Fruit fly (Drosophila melanogaster) whole organism, wandering third instar larva: Measurements from ENCODE around the gene CG42264.

Experiments used
- Abd-B ChIP-seq: fragments of >200 bp; optimal IDR thresholded peaks from 2 replicates; lab custom pipeline; 2017; ENCODE audit warnings: missing biosample characterization, missing genetic modification characterization
- CG32264 ChIP-seq: fragments of 200-800 bp; sonication (Bioruptor generic); optimal IDR thresholded peaks from 2 replicates; lab custom pipeline; 2016; ENCODE audit warnings: missing biosample characterization, missing genetic modification characterization
- CG9705 ChIP-seq: fragments of 200-800 bp; sonication (Bioruptor generic); optimal IDR thresholded peaks from 2 replicates; lab custom pipeline; 2018; ENCODE audit warnings: missing biosample characterization, mild to moderate bottlenecking, missing genetic modification characterization
- CrebA ChIP-seq: fragments of 200-800 bp; sonication (Bioruptor generic); optimal IDR thresholded peaks from 2 replicates; lab custom pipeline; 2016; ENCODE audit warnings: missing biosample characterization, mild to moderate bottlenecking, missing genetic modification characterization, borderline replicate concordance
- Dfd ChIP-seq: fragments of >200 bp; optimal IDR thresholded peaks from 2 replicates; lab custom pipeline; 2017; ENCODE audit warnings: missing biosample characterization, missing genetic modification characterization
- Dif ChIP-seq: fragments of 200-275, 200-300 bp; sonication (Bioruptor generic); optimal IDR thresholded peaks from 2 replicates; lab custom pipeline; 2018; ENCODE audit warnings: missing biosample characterization, missing genetic modification characterization; ENCODE audit not compliant: partially characterized antibody
- GATAd ChIP-seq: sonication (Bioruptor generic); optimal IDR thresholded peaks from 2 replicates; lab custom pipeline; 2016; ENCODE audit warnings: missing biosample characterization, missing genetic modification characterization
- HLH106 ChIP-seq: fragments of 200-800 bp; optimal IDR thresholded peaks from 3 replicates; lab custom pipeline; 2019; ENCODE audit warnings: missing biosample characterization, mild to moderate bottlenecking, missing genetic modification characterization, moderate library complexity
- Hnf4 ChIP-seq: fragments of 200-800 bp; sonication (Bioruptor generic); optimal IDR thresholded peaks from 2 replicates; lab custom pipeline; 2016; ENCODE audit warnings: missing biosample characterization, mild to moderate bottlenecking, missing genetic modification characterization
- Hr83 ChIP-seq: fragments of 200-300 bp; sonication (Bioruptor generic); optimal IDR thresholded peaks from 2 replicates; lab custom pipeline; 2016; ENCODE audit warnings: missing biosample characterization, mild to moderate bottlenecking, missing genetic modification characterization, moderate library complexity; ENCODE audit not compliant: poor library complexity, severe bottlenecking
- Jra ChIP-seq: sonication (Bioruptor generic); optimal IDR thresholded peaks from 2 replicates; lab custom pipeline; 2016; ENCODE audit warnings: missing biosample characterization, missing genetic modification characterization
- Mio ChIP-seq: sonication (Bioruptor generic); optimal IDR thresholded peaks from 2 replicates; lab custom pipeline; 2016; ENCODE audit warnings: missing biosample characterization, missing genetic modification characterization
- Myc ChIP-seq: fragments of >200 bp; optimal IDR thresholded peaks from 2 replicates; lab custom pipeline; 2017
- N ChIP-seq: fragments of >200 bp; optimal IDR thresholded peaks from 2 replicates; lab custom pipeline; 2018; ENCODE audit warnings: missing biosample characterization, missing external identifiers, missing genetic modification characterization
- OdsH ChIP-seq: fragments of 200-800 bp; sonication (Bioruptor generic); optimal IDR thresholded peaks from 2 replicates; lab custom pipeline; 2016; ENCODE audit warnings: missing biosample characterization, mild to moderate bottlenecking, missing genetic modification characterization
- Rel ChIP-seq, 2 experiments: fragments of 200-800 bp; sonication (Bioruptor generic) in 1 of 2; optimal IDR thresholded peaks; 2 replicates in 1 of 2; 3 replicates in 1 of 2; lab custom pipeline; 2016 to 2019; ENCODE audit warnings: mild to moderate bottlenecking in 2 of 2, missing biosample characterization in 2 of 2, missing genetic modification characterization in 2 of 2, moderate library complexity in 1 of 2
- Sp1 ChIP-seq: fragments of 200-800 bp; sonication (Bioruptor generic); optimal IDR thresholded peaks from 3 replicates; lab custom pipeline; 2019; ENCODE audit warnings: missing biosample characterization, mild to moderate bottlenecking, missing genetic modification characterization, moderate library complexity
- Vsx2 ChIP-seq: fragments of 200-300, 225-300 bp; sonication (Bioruptor generic); optimal IDR thresholded peaks from 2 replicates; lab custom pipeline; 2018; ENCODE audit warnings: missing biosample characterization, missing genetic modification characterization; ENCODE audit not compliant: partially characterized antibody
- br ChIP-seq: fragments of 200-800 bp; sonication (Bioruptor generic); optimal IDR thresholded peaks from 2 replicates; lab custom pipeline; 2016; ENCODE audit warnings: missing biosample characterization, missing genetic modification characterization
- dl ChIP-seq, 2 experiments: fragments of 175-275, 200-275 bp in 1 of 2; fragments of 200-275 bp in 1 of 2; sonication (Bioruptor generic); optimal IDR thresholded peaks; lab custom pipeline; 2018; ENCODE audit warnings: mild to moderate bottlenecking in 2 of 2, missing biosample characterization in 2 of 2, missing genetic modification characterization in 2 of 2, moderate library complexity in 2 of 2; ENCODE audit not compliant: partially characterized antibody in 2 of 2, insufficient read depth in 1 of 2
- dmrt93B ChIP-seq: fragments of 200-800 bp; sonication (Bioruptor generic); optimal IDR thresholded peaks from 2 replicates; lab custom pipeline; 2018; ENCODE audit warnings: missing biosample characterization, mild to moderate bottlenecking, missing genetic modification characterization
- dsf ChIP-seq: sonication (Bioruptor generic); optimal IDR thresholded peaks from 2 replicates; lab custom pipeline; 2016; ENCODE audit warnings: missing biosample characterization, missing genetic modification characterization, borderline replicate concordance
- ey ChIP-seq: fragments of 200-800 bp; sonication (Bioruptor generic); optimal IDR thresholded peaks from 2 replicates; lab custom pipeline; 2016; ENCODE audit warnings: missing biosample characterization, missing genetic modification characterization
- foxo ChIP-seq, 2 experiments: fragments of 200-800 bp; sonication (Bioruptor generic); optimal IDR thresholded peaks; 2 replicates in 1 of 2; 3 replicates in 1 of 2; lab custom pipeline; 2016 to 2017; ENCODE audit warnings: missing biosample characterization in 2 of 2, missing genetic modification characterization in 2 of 2
- fru ChIP-seq: fragments of 200-800 bp; sonication (Bioruptor generic); optimal IDR thresholded peaks from 3 replicates; lab custom pipeline; 2016; ENCODE audit warnings: missing biosample characterization, mild to moderate bottlenecking, missing genetic modification characterization
- h ChIP-seq: fragments of 200-800 bp; sonication (Bioruptor generic); optimal IDR thresholded peaks from 3 replicates; lab custom pipeline; 2016; ENCODE audit warnings: missing biosample characterization, mild to moderate bottlenecking, missing genetic modification characterization
- jim ChIP-seq: fragments of 175-275, 200-325 bp; sonication (Bioruptor generic); optimal IDR thresholded peaks from 2 replicates; lab custom pipeline; 2016; ENCODE audit warnings: missing biosample characterization, mild to moderate bottlenecking, missing genetic modification characterization
- lola ChIP-seq: fragments of >200 bp; optimal IDR thresholded peaks from 2 replicates; lab custom pipeline; 2017; ENCODE audit warnings: missing biosample characterization, missing genetic modification characterization
- pan ChIP-seq: fragments of >200 bp; optimal IDR thresholded peaks from 2 replicates; lab custom pipeline; 2017
- psq ChIP-seq: fragments of 200-800 bp; sonication (Bioruptor generic); optimal IDR thresholded peaks from 3 replicates; lab custom pipeline; 2017; ENCODE audit warnings: missing biosample characterization, mild to moderate bottlenecking, missing genetic modification characterization, moderate library complexity
- rgr ChIP-seq: fragments of 200-800 bp; sonication (Bioruptor generic); optimal IDR thresholded peaks from 3 replicates; lab custom pipeline; 2016; ENCODE audit warnings: missing biosample characterization, mild to moderate bottlenecking, missing genetic modification characterization
- sage ChIP-seq: fragments of 200-800 bp; sonication (Bioruptor generic); optimal IDR thresholded peaks from 2 replicates; lab custom pipeline; 2016; ENCODE audit warnings: missing biosample characterization, mild to moderate bottlenecking, missing genetic modification characterization
- sv ChIP-seq: fragments of 200-800 bp; sonication (Bioruptor generic); optimal IDR thresholded peaks from 3 replicates; lab custom pipeline; 2016; ENCODE audit warnings: missing biosample characterization, missing genetic modification characterization
- tai ChIP-seq: sonication (Bioruptor generic); optimal IDR thresholded peaks from 2 replicates; lab custom pipeline; 2016; ENCODE audit warnings: missing biosample characterization, missing genetic modification characterization
- usp ChIP-seq: fragments of >200 bp; optimal IDR thresholded peaks from 2 replicates; lab custom pipeline; 2017; ENCODE audit warnings: missing biosample characterization, missing genetic modification characterization
- woc ChIP-seq: sonication (Bioruptor generic); optimal IDR thresholded peaks from 2 replicates; lab custom pipeline; 2016; ENCODE audit warnings: missing biosample characterization, mild to moderate bottlenecking, missing genetic modification characterization

CG42264 gene

DNA sequence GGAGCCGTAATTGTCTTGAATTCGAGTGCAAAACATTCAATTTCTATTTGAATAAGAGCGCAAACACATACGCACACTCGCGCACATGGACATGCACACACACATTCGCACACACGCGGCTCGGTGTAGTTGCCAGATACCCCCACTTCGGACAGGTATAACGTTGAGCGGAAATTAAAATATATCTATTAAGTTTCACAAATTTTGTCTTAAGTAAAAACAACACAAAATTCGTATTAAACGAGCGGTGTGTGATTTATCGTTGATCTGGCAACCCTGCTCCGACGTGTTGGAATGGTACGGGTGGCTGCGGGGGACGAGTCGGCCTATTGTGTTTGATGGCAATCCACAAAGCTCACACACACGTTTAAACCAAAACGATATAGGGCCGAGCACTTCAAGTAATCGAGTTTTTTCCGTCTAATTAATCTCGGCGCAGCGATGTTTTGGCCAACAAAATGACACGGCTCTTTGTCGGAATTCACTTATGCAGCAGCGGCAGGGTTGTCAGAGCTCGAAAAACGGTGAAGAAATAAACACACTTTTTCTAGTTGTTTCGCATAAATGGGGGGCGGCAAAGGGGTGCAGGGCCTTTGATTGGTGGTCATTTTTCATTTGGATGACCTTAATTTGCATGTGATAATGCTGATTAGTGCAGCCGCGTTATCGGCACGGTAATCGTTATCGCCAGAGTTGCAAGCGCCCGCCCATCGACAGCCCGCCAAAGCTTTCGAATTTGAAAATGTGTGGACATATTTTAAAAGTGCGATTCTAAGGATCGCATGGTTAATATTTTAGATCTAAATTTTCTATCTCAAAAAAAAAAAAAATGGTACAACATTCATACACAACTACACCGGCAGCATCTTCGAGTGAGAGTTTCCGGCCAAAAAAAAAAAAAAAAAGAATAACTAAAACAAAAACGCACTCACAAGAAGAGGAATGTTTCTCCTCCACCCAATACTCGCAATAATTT is 30.3 kb downstream of the CG42264 start:
- peak; percentile 84 for TF ChIP-seq Hnf4 (GFP tag; lab: Kevin White, UChicago)
- peak; percentile 81 for TF ChIP-seq lola (GFP tag; lab: Kevin White, UChicago)
- TF ChIP-seq N (GFP tag; lab: Kevin White, UChicago), result no peak
- TF ChIP-seq dsf (GFP tag; lab: Kevin White, UChicago), result no peak
- TF ChIP-seq Vsx2 (GFP tag; lab: Kevin White, UChicago), result no peak
- TF ChIP-seq Mio (GFP tag; lab: Kevin White, UChicago), result peak; percentile 48
- TF ChIP-seq woc (GFP tag; lab: Kevin White, UChicago), result no peak
- peak; percentile 70 for TF ChIP-seq Sp1 (GFP tag; lab: Kevin White, UChicago)
- TF ChIP-seq br, result peak; percentile 86
- TF ChIP-seq CG32264, result peak; percentile 82
- TF ChIP-seq dmrt93B (GFP tag; lab: Kevin White, UChicago), result peak; percentile 67
- peak; percentile 68 for TF ChIP-seq CG9705
- peak; percentile 51 for TF ChIP-seq jim (GFP tag; lab: Kevin White, UChicago)
- TF ChIP-seq usp (GFP tag; lab: Kevin White, UChicago), result no peak
- TF ChIP-seq Abd-B (GFP tag; lab: Kevin White, UChicago), result no peak
- peak; percentile 83 for TF ChIP-seq fru (GFP tag; lab: Kevin White, UChicago)
- TF ChIP-seq psq (GFP tag; lab: Kevin White, UChicago), result peak; percentile 52
- no peak for TF ChIP-seq GATAd (GFP tag; lab: Kevin White, UChicago)
- no peak for TF ChIP-seq pan (lab: Kevin White, UChicago)
- peak; percentile 59 for TF ChIP-seq Jra (GFP tag; lab: Kevin White, UChicago)
- TF ChIP-seq CrebA, result no peak
- TF ChIP-seq ey (GFP tag; lab: Kevin White, UChicago), result peak; percentile 89
- peak in 1 of 2 experiments; percentile 88 for TF ChIP-seq foxo (GFP tag; optimal IDR thresholded peaks at IDR 0.05; lab: Kevin White, UChicago)
- no peak for TF ChIP-seq Rel (GFP tag; optimal IDR thresholded peaks at IDR 0.05; lab: Kevin White, UChicago)
- peak; percentile 54 for TF ChIP-seq Rel (tag; optimal IDR thresholded peaks at IDR 0.05; lab: Kevin White, UChicago)
- TF ChIP-seq sv, result peak; percentile 64
- peak; percentile 85 for TF ChIP-seq HLH106 (tag; lab: Kevin White, UChicago)
- TF ChIP-seq rgr (GFP tag; lab: Kevin White, UChicago), result peak; percentile 87
- TF ChIP-seq Myc (lab: Kevin White, UChicago), result no peak
- no peak for TF ChIP-seq Dif (GFP tag; lab: Kevin White, UChicago)
- peak; percentile 72 for TF ChIP-seq sage (GFP tag; lab: Kevin White, UChicago)
- peak; percentile 54 for TF ChIP-seq Hr83 (GFP tag; lab: Kevin White, UChicago)
- TF ChIP-seq h, result peak; percentile 87
- peak; percentile 75 for TF ChIP-seq OdsH (GFP tag; lab: Kevin White, UChicago)
- no peak for TF ChIP-seq tai (GFP tag; lab: Kevin White, UChicago)
- TF ChIP-seq, all 38 proteins: peak for 22

DNA sequence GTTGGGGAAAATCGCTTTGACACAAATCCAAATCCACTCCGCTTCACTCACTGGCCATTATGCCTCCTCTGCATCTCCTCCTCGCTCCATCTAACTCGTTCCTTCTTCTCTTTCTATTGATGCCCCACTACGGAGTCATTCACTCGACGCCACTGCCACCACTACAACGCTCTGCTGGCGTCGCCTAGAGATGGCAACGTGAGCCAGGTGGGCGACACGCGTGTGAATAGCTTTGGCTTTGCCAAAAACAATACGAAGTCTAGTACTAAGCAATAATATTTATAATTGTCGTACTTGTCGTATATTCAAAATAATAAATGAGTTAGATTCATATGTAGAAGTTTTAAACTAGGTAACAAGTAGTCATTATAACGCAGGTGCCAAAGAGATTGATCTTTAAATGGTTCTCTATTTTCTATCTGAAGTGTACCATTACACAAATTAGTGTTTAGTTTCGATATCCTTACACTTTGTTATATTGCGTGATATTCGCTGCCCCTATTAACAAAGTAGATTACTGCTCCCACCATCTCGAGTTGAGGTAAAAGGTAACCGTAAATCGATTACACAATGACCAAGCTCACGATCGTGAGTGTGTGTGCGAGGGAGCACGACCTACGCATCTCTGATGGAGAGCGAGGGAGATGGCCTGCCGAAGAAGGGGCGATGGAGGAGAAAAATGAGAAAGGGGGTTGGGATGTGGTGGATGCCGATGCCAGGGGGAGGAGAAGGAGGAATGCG is 31.3 kb downstream of the CG42264 start:
- TF ChIP-seq Hr83 (GFP tag; lab: Kevin White, UChicago), result peak; percentile 29
- peak; percentile 74 for TF ChIP-seq woc (GFP tag; lab: Kevin White, UChicago)
- no peak for TF ChIP-seq sv
- TF ChIP-seq h, result peak; percentile 23
- peak; percentile 13 for TF ChIP-seq ey (GFP tag; lab: Kevin White, UChicago)
- no peak for TF ChIP-seq tai (GFP tag; lab: Kevin White, UChicago)
- TF ChIP-seq Mio (GFP tag; lab: Kevin White, UChicago), result no peak
- TF ChIP-seq dl (GFP tag; optimal IDR thresholded peaks at IDR 0.05; lab: Kevin White, UChicago; ENCODE audit: insufficient read depth in 1 of 2, partially characterized antibody in 2 of 2), result no peak
- TF ChIP-seq CG9705, result no peak
- peak in 1 of 2 experiments; percentile 39 for TF ChIP-seq foxo (GFP tag; optimal IDR thresholded peaks at IDR 0.05; lab: Kevin White, UChicago)
- peak; percentile 8 for TF ChIP-seq fru (GFP tag; lab: Kevin White, UChicago)
- no peak for TF ChIP-seq CG32264
- peak; percentile 13 for TF ChIP-seq rgr (GFP tag; lab: Kevin White, UChicago)
- TF ChIP-seq HLH106 (tag; lab: Kevin White, UChicago), result no peak
- TF ChIP-seq Dfd (GFP tag; lab: Kevin White, UChicago), result no peak
- peak; percentile 44 for TF ChIP-seq br
- TF ChIP-seq, all 38 proteins: peak for 8
